Worm (Caenorhabditis elegans) whole organism, L4 larva: Measurements from ENCODE around the gene F13H8.1.
A peak's percentile ranks its signal among the peaks of the same experiment; 100 is the strongest.

ENCODE experiments used
- D1046.2 ChIP-seq: fragments of 200-800 bp; sonication (Bioruptor generic); IDR thresholded peaks from 2 replicates; pipeline ENCODE4 v1.3.6; 2022; ENCODE audit warnings: missing genetic modification characterization, missing compliant biosample characterization
- F10B5.3 ChIP-seq: sonication (generic microtip); optimal IDR thresholded peaks from 2 replicates; lab custom pipeline; 2016; ENCODE audit warnings: mild to moderate bottlenecking, missing genetic modification characterization, missing compliant biosample characterization
- R02D3.7 ChIP-seq: fragments of 150-350 bp; sonication (generic microtip); optimal IDR thresholded peaks from 3 replicates; lab custom pipeline; 2014; ENCODE audit warnings: missing biosample characterization, missing genetic modification characterization
- Y48G9A.11 ChIP-seq: fragments of 200-800 bp; sonication (Bioruptor generic); IDR thresholded peaks from 2 replicates; pipeline ENCODE4 v1.3.6; 2022; ENCODE audit warnings: missing genetic modification reagents, missing genetic modification characterization, missing compliant biosample characterization
- Y5F2A.4 ChIP-seq: fragments of 200-800 bp; sonication (Bioruptor generic); optimal IDR thresholded peaks from 2 replicates; lab custom pipeline; 2018; ENCODE audit warnings: mild to moderate bottlenecking, missing genetic modification characterization, missing compliant biosample characterization
- ZK337.2 ChIP-seq: fragments of 200-800 bp; sonication (Bioruptor generic); IDR thresholded peaks from 2 replicates; pipeline ENCODE4 v1.3.6; 2022; ENCODE audit warnings: missing genetic modification reagents, missing genetic modification characterization, missing compliant biosample characterization
- aha-1 ChIP-seq: fragments of 150-350 bp; peaks from one replicate; lab custom pipeline; 2014; ENCODE audit warnings: missing biosample characterization, missing genetic modification characterization
- ceh-20 ChIP-seq: fragments of 200-800 bp; sonication (Bioruptor generic); IDR thresholded peaks from 2 replicates; pipeline ENCODE4 v1.3.6; 2022; ENCODE audit warnings: missing genetic modification reagents, missing genetic modification characterization, missing compliant biosample characterization
- ceh-28 ChIP-seq: fragments of 150-350 bp; optimal IDR thresholded peaks from 2 replicates; lab custom pipeline; 2014; ENCODE audit warnings: missing biosample characterization, missing genetic modification reagents, missing genetic modification characterization
- ceh-82 ChIP-seq: sonication (generic microtip); optimal IDR thresholded peaks from 2 replicates; lab custom pipeline; 2017; ENCODE audit warnings: missing biosample characterization, missing genetic modification characterization
- cey-2 ChIP-seq: sonication (generic microtip); optimal IDR thresholded peaks from 3 replicates; lab custom pipeline; 2017; ENCODE audit warnings: missing genetic modification characterization, mild to moderate bottlenecking, missing compliant biosample characterization, antibody characterized with exemption, borderline replicate concordance; ENCODE audit not compliant: insufficient read depth
- daf-16 ChIP-seq, 3 experiments: sonication (generic microtip); optimal IDR thresholded peaks; 2 replicates each; lab custom pipeline; 2016 to 2017; ENCODE audit warnings: missing genetic modification characterization in 3 of 3, missing genetic modification reagents in 3 of 3, mild to moderate bottlenecking in 2 of 3, missing compliant biosample characterization in 2 of 3, missing biosample characterization in 1 of 3, moderate library complexity in 1 of 3
- daf-19 ChIP-seq: fragments of 200-800 bp; sonication (Bioruptor generic); conservative IDR thresholded peaks from 2 replicates; pipeline ENCODE4 v1.3.6; 2022; ENCODE audit warnings: missing genetic modification characterization, missing compliant biosample characterization
- daf-8 ChIP-seq: fragments of 200-800 bp; sonication (Bioruptor generic); IDR thresholded peaks from 2 replicates; pipeline ENCODE4 v1.3.6; 2022; ENCODE audit warnings: missing genetic modification characterization, missing compliant biosample characterization
- dmd-6 ChIP-seq: fragments of 200-800 bp; sonication (Bioruptor generic); IDR thresholded peaks from 2 replicates; pipeline ENCODE4 v1.3.6; 2022; ENCODE audit warnings: missing genetic modification reagents, missing genetic modification characterization, missing compliant biosample characterization
- dmd-9 ChIP-seq: fragments of 200-800 bp; sonication (Bioruptor generic); IDR thresholded peaks from 2 replicates; pipeline ENCODE4 v1.3.6; 2022; ENCODE audit warnings: missing genetic modification reagents, missing genetic modification characterization, missing compliant biosample characterization
- dpl-1 ChIP-seq: fragments of 150-350 bp; optimal IDR thresholded peaks from 2 replicates; lab custom pipeline; 2014; ENCODE audit warnings: missing biosample characterization, missing genetic modification reagents, missing genetic modification characterization
- duxl-1 ChIP-seq: sonication (generic microtip); optimal IDR thresholded peaks from 2 replicates; lab custom pipeline; 2016; ENCODE audit warnings: mild to moderate bottlenecking, missing genetic modification characterization, moderate library complexity, missing compliant biosample characterization; ENCODE audit not compliant: poor library complexity
- dve-1 ChIP-seq: sonication (generic microtip); optimal IDR thresholded peaks from 2 replicates; lab custom pipeline; 2017; ENCODE audit warnings: antibody characterized with exemption, mild to moderate bottlenecking, missing genetic modification characterization, missing compliant biosample characterization; ENCODE audit not compliant: insufficient read depth
- egl-27 ChIP-seq: sonication (generic microtip); optimal IDR thresholded peaks from 3 replicates; lab custom pipeline; 2017; ENCODE audit warnings: missing biosample characterization, missing genetic modification reagents, missing genetic modification characterization
- gei-8 ChIP-seq: fragments of 200-800 bp; sonication (Bioruptor generic); optimal IDR thresholded peaks from 2 replicates; lab custom pipeline; 2018; ENCODE audit warnings: mild to moderate bottlenecking, missing genetic modification characterization, missing compliant biosample characterization
- hlh-30 ChIP-seq: sonication (generic microtip); optimal IDR thresholded peaks from 2 replicates; lab custom pipeline; 2017; ENCODE audit warnings: antibody characterized with exemption, mild to moderate bottlenecking, missing genetic modification characterization, missing compliant biosample characterization; ENCODE audit not compliant: insufficient read depth
- hmg-1.1 ChIP-seq: fragments of 200-800 bp; sonication (Bioruptor generic); IDR thresholded peaks from 2 replicates; pipeline ENCODE4 v1.3.6; 2022; ENCODE audit warnings: missing genetic modification reagents, missing genetic modification characterization, missing compliant biosample characterization
- jun-1 ChIP-seq: fragments of 150-350 bp; optimal IDR thresholded peaks from 2 replicates; lab custom pipeline; 2014; ENCODE audit warnings: missing biosample characterization, missing genetic modification reagents, missing genetic modification characterization
- lin-1 ChIP-seq: fragments of 200-800 bp; sonication (Bioruptor generic); IDR thresholded peaks from 2 replicates; pipeline ENCODE4 v1.3.6; 2022; ENCODE audit warnings: missing genetic modification reagents, missing genetic modification characterization, missing compliant biosample characterization
- lin-15B ChIP-seq: fragments of 150-350 bp; sonication (generic microtip); optimal IDR thresholded peaks from 3 replicates; lab custom pipeline; 2014; ENCODE audit warnings: missing biosample characterization, missing genetic modification characterization
- lin-29 ChIP-seq: fragments of 200-800 bp; sonication (Bioruptor generic); IDR thresholded peaks from 2 replicates; pipeline ENCODE4 v1.3.6; 2022; ENCODE audit warnings: missing genetic modification reagents, missing genetic modification characterization, missing compliant biosample characterization
- lin-38 ChIP-seq: fragments of 200-800 bp; sonication (Bioruptor generic); IDR thresholded peaks from 2 replicates; pipeline ENCODE4 v1.3.6; 2022; ENCODE audit warnings: missing genetic modification reagents, missing genetic modification characterization, missing compliant biosample characterization
- lin-39 ChIP-seq: fragments of 150-350 bp; optimal IDR thresholded peaks from 2 replicates; lab custom pipeline; 2014; ENCODE audit warnings: missing biosample characterization, missing genetic modification reagents, missing genetic modification characterization
- lsy-2 ChIP-seq, 2 experiments: fragments of 150-350 bp in 1 of 2; sonication (generic microtip) in 1 of 2; optimal IDR thresholded peaks; 2 replicates each; lab custom pipeline; 2014 to 2017; ENCODE audit warnings: missing biosample characterization in 2 of 2, missing genetic modification characterization in 2 of 2
- madf-5 ChIP-seq, 2 experiments: fragments of 200-800 bp; sonication (Bioruptor generic); IDR thresholded peaks; 2 replicates each; pipeline ENCODE4 v1.3.6; 2022; ENCODE audit warnings: missing compliant biosample characterization in 2 of 2, missing genetic modification characterization in 2 of 2
- mdl-1 ChIP-seq, 2 experiments: fragments of 150-350 bp in 1 of 2; sonication (generic microtip) in 1 of 2; optimal IDR thresholded peaks; 2 replicates each; lab custom pipeline; 2014 to 2017; ENCODE audit warnings: missing biosample characterization in 2 of 2, missing genetic modification characterization in 2 of 2
- mep-1 ChIP-seq: fragments of 150-350 bp; sonication (generic microtip); optimal IDR thresholded peaks from 3 replicates; lab custom pipeline; 2014; ENCODE audit warnings: missing biosample characterization, missing genetic modification characterization
- mes-2 ChIP-seq: sonication (generic microtip); optimal IDR thresholded peaks from 2 replicates; lab custom pipeline; 2016; ENCODE audit warnings: missing genotype, mild to moderate bottlenecking, missing genetic modification characterization, missing compliant biosample characterization; ENCODE audit not compliant: poor library complexity, severe bottlenecking
- nhr-10 ChIP-seq: fragments of 150-350 bp; optimal IDR thresholded peaks from 2 replicates; lab custom pipeline; 2014; ENCODE audit warnings: missing biosample characterization, missing genetic modification characterization
- nhr-102 ChIP-seq: sonication (generic microtip); optimal IDR thresholded peaks from 2 replicates; lab custom pipeline; 2016; ENCODE audit warnings: mild to moderate bottlenecking, missing genetic modification characterization, moderate library complexity, missing compliant biosample characterization
- nhr-28 ChIP-seq: fragments of 150-350 bp; optimal IDR thresholded peaks from 2 replicates; lab custom pipeline; 2014; ENCODE audit warnings: missing biosample characterization, missing genetic modification characterization
- php-3 ChIP-seq: fragments of 200-800 bp; sonication (Bioruptor generic); IDR thresholded peaks from 2 replicates; pipeline ENCODE4 v1.3.6; 2022; ENCODE audit warnings: missing genetic modification reagents, missing genetic modification characterization, missing compliant biosample characterization
- pqm-1 ChIP-seq: sonication (generic microtip); optimal IDR thresholded peaks from 2 replicates; lab custom pipeline; 2017; ENCODE audit warnings: missing biosample characterization, missing genetic modification characterization
- rbr-2 ChIP-seq: sonication (generic microtip); optimal IDR thresholded peaks from 2 replicates; lab custom pipeline; 2016; ENCODE audit warnings: missing genotype, missing genetic modification characterization, missing compliant biosample characterization
- saeg-2 ChIP-seq: fragments of 200-800 bp; sonication (Bioruptor generic); IDR thresholded peaks from 2 replicates; pipeline ENCODE4 v1.3.6; 2022; ENCODE audit warnings: missing genetic modification reagents, missing genetic modification characterization, missing compliant biosample characterization
- set-16 ChIP-seq: fragments of 200-800 bp; sonication (Bioruptor generic); IDR thresholded peaks from 2 replicates; pipeline ENCODE4 v1.3.6; 2022; ENCODE audit warnings: missing genetic modification reagents, missing genetic modification characterization, missing compliant biosample characterization
- tag-97 ChIP-seq: fragments of 200-800 bp; sonication (Bioruptor generic); IDR thresholded peaks from 2 replicates; pipeline ENCODE4 v1.3.6; 2022; ENCODE audit warnings: missing genetic modification characterization, missing compliant biosample characterization
- tra-1 ChIP-seq: fragments of 200-800 bp; sonication (Bioruptor generic); IDR thresholded peaks from 2 replicates; pipeline ENCODE4 v1.3.6; 2022; ENCODE audit warnings: missing genetic modification reagents, missing genetic modification characterization, missing compliant biosample characterization
- unc-130 ChIP-seq: sonication (generic microtip); optimal IDR thresholded peaks from 2 replicates; lab custom pipeline; 2016; ENCODE audit warnings: missing genetic modification reagents, missing genetic modification characterization, missing compliant biosample characterization
- unc-39 ChIP-seq: sonication (generic microtip); optimal IDR thresholded peaks from 2 replicates; lab custom pipeline; 2017; ENCODE audit warnings: missing biosample characterization, missing genetic modification characterization
- zag-1 ChIP-seq: fragments of 150-350 bp; optimal IDR thresholded peaks from 2 replicates; lab custom pipeline; 2014; ENCODE audit warnings: missing biosample characterization, missing genetic modification characterization
- zfp-2 ChIP-seq: sonication (generic microtip); optimal IDR thresholded peaks from 2 replicates; lab custom pipeline; 2016; ENCODE audit warnings: mild to moderate bottlenecking, missing genetic modification characterization, missing compliant biosample characterization
- ztf-7 ChIP-seq: fragments of 150-350 bp; optimal IDR thresholded peaks from 2 replicates; lab custom pipeline; 2014; ENCODE audit warnings: missing biosample characterization, missing genetic modification characterization

Gene F13H8.1

DNA sequence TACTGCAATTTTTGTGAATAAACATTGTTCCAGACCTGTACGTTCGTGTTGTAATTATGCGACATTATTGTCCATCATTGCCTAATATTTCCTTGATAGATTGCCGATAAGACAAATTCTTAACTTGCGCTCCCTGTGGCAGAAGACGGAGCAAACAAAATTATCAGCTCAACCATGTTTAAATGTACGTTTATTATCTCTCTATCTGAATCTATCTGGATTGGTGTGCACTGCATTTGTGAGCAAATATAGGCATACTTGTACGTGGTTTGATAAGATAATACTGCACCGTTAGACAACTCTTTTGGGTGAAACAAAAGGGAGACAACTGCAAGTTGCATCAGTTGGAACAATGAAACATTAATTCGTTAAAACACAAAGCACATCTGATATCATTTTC is 44.1 kb downstream of the F13H8.1 start (continued):
- no peak for TF ChIP-seq lin-29
- TF ChIP-seq lin-1 (GFP tag; lab: Robert Waterston, UW), result peak; percentile 78
- peak; percentile 97 for TF ChIP-seq pqm-1 (tag; lab: Kevin White, UChicago)
- TF ChIP-seq jun-1 (tag; lab: Kevin White, UChicago), result no peak
- peak in 1 of 2 experiments; percentile 17 for TF ChIP-seq lsy-2 (tag; optimal IDR thresholded peaks at IDR 0.05; lab: Kevin White, UChicago)
- peak; percentile 32 for TF ChIP-seq mes-2 (tag; lab: Kevin White, UChicago)
- no peak for TF ChIP-seq ztf-7
- no peak for TF ChIP-seq lin-39
- TF ChIP-seq ZK337.2 (GFP tag; lab: Robert Waterston, UW), result no peak
- no peak for TF ChIP-seq daf-8 (GFP tag; lab: Robert Waterston, UW)
- peak; percentile 79 for TF ChIP-seq tra-1
- TF ChIP-seq cey-2 (tag; lab: Kevin White, UChicago), result peak; percentile 18

- TF ChIP-seq dve-1 (tag; lab: Kevin White, UChicago) (peak; percentile 82), mes-2 (tag; lab: Kevin White, UChicago) (peak; percentile 18), aha-1 (tag; lab: Kevin White, UChicago) (peak; percentile 53), R02D3.7 (tag; lab: Kevin White, UChicago) (no peak), tag-97 (GFP tag; lab: Robert Waterston, UW) (no peak), lin-15B (tag; lab: Kevin White, UChicago) (no peak), saeg-2 (GFP tag; lab: Robert Waterston, UW) (no peak), tra-1 (peak; percentile 80), hlh-30 (peak; percentile 13), ceh-82 (tag; lab: Kevin White, UChicago) (no peak), nhr-28 (tag; lab: Kevin White, UChicago) (peak; percentile 97), mdl-1 (tag; optimal IDR thresholded peaks at IDR 0.05; lab: Kevin White, UChicago) (no peak), unc-39 (no peak), F10B5.3 (tag; lab: Kevin White, UChicago) (no peak), rbr-2 (no peak), nhr-102 (tag; lab: Kevin White, UChicago) (peak; percentile 35), dmd-6 (GFP tag; lab: Robert Waterston, UW) (peak; percentile 88), ceh-20 (peak; percentile 41; the same call in 1 of the 2 replicates), Y48G9A.11 (GFP tag; lab: Robert Waterston, UW) (no peak), nhr-10 (tag; lab: Kevin White, UChicago) (peak; percentile 58), duxl-1 (tag; lab: Kevin White, UChicago) (no peak), hmg-1.1 (GFP tag; lab: Robert Waterston, UW) (no peak), lin-38 (GFP tag; lab: Robert Waterston, UW) (no peak), egl-27 (no peak), gei-8 (GFP tag; lab: Kevin White, UChicago) (no peak), ceh-28 (no peak), unc-130 (GFP tag; lab: Kevin White, UChicago) (no peak), pqm-1 (tag; lab: Kevin White, UChicago) (peak; percentile 99), dpl-1 (GFP tag; lab: Kevin White, UChicago) (no peak), daf-19 (GFP tag; lab: Robert Waterston, UW) (no peak), zag-1 (no peak), lin-29 (no peak), madf-5 (GFP tag; IDR thresholded peaks at IDR 0.05; lab: Robert Waterston, UW) (no peak), mep-1 (peak; percentile 27), Y5F2A.4 (GFP tag; lab: Kevin White, UChicago) (no peak), daf-16 (GFP tag; optimal IDR thresholded peaks at IDR 0.05; lab: Kevin White, UChicago) (peak in 1 of 2 experiments; percentile 9), daf-16 (tag; optimal IDR thresholded peaks at IDR 0.05; lab: Kevin White, UChicago) (peak; percentile 62), php-3 (peak; percentile 76), dmd-9 (GFP tag; lab: Robert Waterston, UW) (no peak), D1046.2 (no peak), lin-1 (GFP tag; lab: Robert Waterston, UW) (peak; percentile 73), set-16 (GFP tag; lab: Robert Waterston, UW) (no peak), zfp-2 (tag; lab: Kevin White, UChicago) (no peak)
Observed at ce11 chrII:6328672-6329071, 45.5 kb downstream of the F13H8.1 start.
